Fruit fly (Drosophila melanogaster) ovary, adult (tissue): ENCODE results near the gene Tom20.

Experiments
- CG17801 ChIP-seq: fragments of 200-800 bp; optimal IDR thresholded peaks from 2 replicates; lab custom pipeline; 2019; ENCODE audit warnings: missing biosample characterization, mild to moderate bottlenecking, missing genetic modification characterization, moderate library complexity; ENCODE audit not compliant: partially characterized antibody

Tom20 gene

DNA sequence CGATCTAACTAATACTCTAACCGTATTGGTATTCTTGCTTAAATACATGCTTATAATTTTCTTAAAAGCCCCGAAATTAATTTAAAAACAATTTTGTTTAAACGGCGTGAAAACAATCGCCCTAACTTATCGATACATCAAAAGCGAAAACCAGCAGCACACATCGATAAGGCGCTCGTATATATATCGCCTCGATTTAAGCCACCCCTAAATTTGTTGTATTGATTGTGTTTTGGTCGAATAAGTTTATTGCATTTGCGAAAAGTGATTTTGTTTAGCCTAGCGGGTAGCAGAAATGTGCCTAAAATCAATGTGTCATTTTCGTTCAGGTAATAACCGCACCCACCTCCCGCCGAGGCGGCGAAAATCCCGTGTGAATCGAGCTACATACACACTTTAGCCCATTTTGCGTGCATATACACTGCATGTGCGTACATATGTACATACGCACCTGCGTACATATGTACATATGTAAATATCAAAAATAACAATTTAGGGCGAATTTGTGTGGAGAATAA lies 8.7 kb upstream of the Tom20 start, which contains the start of the genes CG7646 and Nca:
CG7646 (plus strand) TSS at position 174 of the 518 bp plus-strand sequence.
Nca (plus strand) TSS at position 174 of the 518 bp plus-strand sequence.
- no peak for TF ChIP-seq CG17801 (GFP tag; lab: Kevin White, UChicago)

DNA sequence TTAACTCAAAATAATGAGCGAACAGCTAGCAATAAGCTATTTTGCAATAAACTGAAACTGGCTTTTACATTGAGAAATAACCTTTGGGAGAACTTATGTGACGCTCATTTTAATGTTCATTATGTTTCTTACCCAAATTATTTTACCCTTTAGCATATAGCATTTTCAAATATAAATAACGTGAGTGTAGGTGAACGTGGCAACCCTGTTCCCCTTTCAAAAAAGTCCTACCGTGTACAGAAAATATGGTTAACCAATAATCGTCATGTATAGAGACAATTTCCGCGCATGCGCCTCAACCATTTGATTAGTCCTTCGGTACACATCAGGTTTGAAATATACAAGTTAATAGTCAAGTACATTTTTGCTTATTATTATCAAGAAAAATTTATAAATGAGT lies 6.4 kb upstream of the Tom20 start:
- no peak for TF ChIP-seq CG17801 (GFP tag; lab: Kevin White, UChicago)

DNA sequence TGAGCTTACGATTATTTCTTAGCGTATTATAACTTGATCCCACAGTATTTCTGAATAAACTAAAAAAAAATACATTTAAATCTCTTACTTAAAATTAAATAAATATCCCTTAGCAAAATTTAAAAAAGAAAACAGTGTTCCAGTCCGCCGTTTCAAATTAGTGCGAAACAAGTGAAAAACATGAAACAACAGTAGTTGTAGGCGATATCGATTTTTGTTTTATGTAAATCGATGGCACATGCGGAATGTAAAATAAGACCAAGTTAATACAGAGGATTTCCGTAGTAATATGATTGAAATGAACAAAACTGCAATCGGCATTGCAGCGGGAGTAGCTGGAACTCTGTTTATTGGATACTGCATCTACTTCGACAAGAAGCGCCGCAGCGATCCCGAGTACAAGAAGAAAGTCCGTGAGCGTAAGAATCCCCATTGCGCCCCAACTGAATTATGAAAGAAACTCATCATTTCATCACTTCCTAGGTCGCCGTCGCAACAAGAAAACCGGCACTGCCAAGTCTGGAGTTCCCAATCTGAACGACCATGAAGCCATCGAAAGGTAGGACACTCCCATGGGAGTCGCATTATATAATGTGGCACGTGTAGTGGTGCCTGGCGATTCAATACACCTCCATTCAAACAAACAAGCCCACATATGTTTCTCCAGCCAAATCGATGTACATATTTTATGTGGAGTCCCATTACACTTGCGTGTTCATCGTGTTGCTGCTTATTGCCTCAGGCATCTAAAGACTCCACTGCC lies 615 bp downstream of the Tom20 start:
- no peak for TF ChIP-seq CG17801 (GFP tag; lab: Kevin White, UChicago)

DNA sequence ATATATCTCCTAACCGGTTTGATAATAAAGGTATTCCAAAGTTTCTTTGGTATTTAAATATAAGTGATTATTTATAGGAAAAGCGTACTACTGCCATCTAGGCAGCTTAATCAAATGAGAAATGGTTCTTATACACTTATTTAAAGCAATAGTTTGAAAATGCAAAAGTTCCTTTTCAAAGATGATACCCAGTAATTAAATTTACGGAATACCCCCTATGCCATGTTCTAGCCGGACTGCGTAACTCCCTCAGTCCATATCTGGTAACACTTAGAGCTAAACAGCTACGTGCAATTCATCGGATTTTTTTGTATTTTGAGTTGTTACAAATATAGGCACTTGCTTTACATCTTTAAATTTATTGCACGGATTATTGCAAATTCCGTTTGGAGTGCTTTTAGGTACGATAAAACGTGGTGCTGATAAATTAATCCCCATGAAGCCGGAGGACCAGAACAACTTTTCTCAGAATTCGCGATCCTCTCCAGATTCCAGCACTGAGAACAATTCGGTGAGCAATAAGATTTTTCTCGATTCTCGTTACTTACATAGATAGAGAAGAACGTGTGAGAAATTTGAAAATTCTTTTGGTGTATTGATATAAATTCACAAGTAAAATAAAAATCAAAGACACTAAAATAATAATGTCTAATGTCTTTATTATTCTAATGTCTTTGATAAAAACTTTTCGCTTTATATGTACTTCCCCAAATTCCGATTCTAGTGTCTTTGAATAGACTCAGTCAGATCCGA lies 2.2 kb downstream of the Tom20 start, which contains the start of gene CG7668:
CG7668 (plus strand) TSS at position 255 of the 753 bp plus-strand sequence.
- TF ChIP-seq CG17801 (GFP tag; lab: Kevin White, UChicago), result peak; percentile 82

DNA sequence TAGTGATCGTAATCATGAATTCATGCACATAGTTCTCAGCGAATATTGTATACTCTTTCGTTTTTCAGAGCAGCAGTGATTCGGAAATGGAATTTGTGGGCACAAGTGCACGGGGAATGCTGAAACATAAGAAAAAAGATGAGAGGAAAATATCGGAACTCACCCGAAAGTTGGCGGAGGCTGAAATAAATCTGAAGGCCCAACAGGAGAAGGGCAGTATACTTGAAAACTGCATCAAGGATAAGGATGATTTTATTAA lies 2.7 kb downstream of the Tom20 start:
- no peak for TF ChIP-seq CG17801 (GFP tag; lab: Kevin White, UChicago)

DNA sequence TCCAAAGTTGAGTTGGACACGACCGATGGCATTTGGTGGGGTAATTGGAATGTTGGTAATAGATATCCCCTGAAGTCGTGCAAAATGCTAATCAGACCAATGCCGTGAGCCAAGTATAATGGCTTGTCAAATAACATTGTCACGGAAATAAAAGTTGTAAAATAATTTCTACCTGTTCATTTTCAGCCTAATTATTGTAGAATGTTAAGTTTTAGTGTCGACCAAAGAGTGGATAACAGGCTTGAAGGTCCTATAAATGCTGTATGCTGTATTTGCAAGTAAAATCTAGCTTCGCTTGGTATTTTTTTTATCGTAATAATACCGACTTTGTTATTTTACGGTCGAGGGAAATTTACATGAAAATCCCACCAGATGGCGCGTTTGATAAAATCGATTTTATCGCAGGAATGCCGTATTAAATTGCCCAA lies 4.0 kb downstream of the Tom20 start:
- no peak for TF ChIP-seq CG17801 (GFP tag; lab: Kevin White, UChicago)

DNA sequence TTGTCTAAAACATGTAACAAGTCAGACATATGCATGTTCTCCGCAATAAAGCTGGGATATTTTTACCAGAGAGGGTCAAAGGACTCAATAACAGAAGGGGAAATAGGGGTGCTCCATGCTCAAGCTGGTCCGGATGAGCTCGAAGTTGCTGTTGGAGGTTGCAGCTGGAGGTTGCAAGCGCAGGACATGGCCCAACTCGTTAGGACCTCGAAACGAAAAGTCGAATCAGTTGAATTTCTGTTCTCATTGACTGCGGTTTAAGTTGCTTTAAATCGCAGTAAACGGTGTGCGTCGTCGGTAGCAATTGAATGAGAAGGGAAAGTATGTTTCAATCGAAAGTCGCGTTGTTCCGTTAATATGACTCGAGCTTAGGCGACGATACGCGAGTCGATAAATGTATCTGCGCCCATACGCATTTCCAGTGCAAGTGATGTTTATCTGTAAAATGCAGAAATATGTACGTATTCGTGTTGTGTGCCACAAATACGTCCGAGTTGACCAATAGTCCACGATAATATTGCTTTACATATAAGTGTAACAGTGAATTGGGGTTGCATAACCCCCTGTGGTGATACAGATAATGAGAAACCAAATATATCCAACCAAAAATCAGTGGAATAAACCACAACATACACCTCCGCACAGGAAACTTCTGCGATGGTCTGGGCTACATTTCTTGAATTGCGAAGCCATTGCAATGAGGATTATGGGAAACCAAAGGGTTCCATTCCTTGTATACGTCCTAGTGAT lies 4.8 kb downstream of the Tom20 start, which contains the start of gene kug:
kug (plus strand) TSS at position 269 of the 750 bp plus-strand sequence.
- TF ChIP-seq CG17801 (GFP tag; lab: Kevin White, UChicago), result no peak

DNA sequence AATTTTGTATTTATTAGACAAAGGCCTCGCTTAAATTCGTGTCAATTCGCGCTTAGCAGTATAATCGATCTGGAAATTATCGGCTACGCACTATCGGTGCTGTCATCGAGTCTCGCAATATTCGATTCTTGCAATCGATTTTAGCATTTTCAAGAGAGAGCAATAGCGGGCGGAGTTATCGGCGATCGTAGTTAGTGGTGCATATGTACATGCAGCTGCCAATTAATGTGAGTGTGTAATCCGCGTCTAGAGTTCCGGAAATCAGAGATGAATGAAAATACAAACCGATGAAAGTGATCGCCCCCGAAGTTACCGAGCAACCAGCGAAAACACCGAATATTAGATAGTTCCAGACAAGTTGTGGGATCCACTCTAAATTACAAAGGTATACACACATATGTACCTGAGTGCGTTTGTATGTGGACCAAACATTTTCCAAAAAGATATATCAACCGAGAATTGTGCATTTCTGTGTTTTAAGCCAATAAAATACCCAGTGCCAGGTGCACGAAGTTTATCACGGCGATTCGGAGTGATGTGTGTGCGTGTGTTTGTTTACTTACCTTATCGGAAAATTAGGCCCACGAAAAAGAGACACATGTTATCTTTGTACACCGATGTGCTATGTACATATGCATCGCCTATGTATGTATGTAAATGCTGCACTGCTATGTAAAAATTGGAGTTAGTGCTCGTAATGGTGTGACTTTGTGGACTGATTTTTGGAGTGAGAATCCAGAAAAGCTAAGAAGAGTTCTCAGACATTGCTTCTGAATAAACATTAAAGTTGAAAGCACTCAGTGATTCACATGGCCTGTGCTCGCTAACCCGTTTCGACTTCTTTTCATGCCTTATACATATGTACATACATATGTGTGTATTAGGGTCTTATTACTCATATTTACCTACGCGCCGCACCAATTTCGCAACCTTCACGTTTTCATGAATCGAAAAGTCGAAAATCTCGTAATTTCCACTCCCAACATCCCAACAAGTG lies 6.1 kb downstream of the Tom20 start:
- TF ChIP-seq CG17801 (GFP tag; lab: Kevin White, UChicago), result peak; percentile 5

DNA sequence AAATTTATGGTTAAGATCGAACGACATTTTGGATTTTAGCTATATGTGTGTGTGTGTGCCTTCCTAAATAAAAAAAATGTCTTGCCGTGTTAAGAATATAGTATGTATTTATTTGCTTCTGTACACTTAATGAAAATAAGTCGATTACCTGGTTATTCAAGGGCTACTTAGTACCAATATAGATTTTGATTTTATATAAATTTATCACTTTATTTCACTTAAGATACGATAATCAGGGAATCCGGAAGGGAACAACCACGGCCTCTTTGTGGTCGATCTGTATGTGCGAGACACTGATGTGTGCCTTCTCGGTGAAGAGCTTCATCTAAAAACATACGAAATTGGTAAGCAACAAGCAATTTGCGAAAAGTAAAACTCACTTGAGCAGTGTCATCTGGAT lies 27.3 kb downstream of the Tom20 start, which contains the start of gene CG14183:
CG14183 (minus strand) TSS at position 101 of the 400 bp plus-strand sequence.
- TF ChIP-seq CG17801 (GFP tag; lab: Kevin White, UChicago), result no peak

DNA sequence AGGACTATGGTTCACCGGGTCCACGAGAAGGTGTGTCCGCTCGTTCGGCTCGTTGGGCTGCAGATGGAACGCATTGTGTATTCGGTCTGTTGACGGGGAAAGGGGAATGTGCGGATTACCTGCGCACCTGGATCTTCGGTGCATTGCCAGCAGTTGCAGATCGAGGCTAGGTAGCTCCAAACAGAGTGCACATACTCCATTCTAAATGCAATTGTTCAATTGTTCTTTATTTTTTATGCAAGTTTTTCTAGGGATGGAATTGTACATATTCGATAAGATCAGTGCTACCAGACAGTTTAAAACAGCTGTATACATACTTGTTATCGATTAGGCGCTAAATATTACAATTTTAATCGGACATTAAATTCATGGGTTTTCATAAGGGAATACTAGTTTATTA lies 28.3 kb downstream of the Tom20 start, which contains the start of gene Lamtor1:
Lamtor1 (minus strand) TSS at position 268 of the 400 bp plus-strand sequence.
- TF ChIP-seq CG17801 (GFP tag; lab: Kevin White, UChicago), result no peak

DNA sequence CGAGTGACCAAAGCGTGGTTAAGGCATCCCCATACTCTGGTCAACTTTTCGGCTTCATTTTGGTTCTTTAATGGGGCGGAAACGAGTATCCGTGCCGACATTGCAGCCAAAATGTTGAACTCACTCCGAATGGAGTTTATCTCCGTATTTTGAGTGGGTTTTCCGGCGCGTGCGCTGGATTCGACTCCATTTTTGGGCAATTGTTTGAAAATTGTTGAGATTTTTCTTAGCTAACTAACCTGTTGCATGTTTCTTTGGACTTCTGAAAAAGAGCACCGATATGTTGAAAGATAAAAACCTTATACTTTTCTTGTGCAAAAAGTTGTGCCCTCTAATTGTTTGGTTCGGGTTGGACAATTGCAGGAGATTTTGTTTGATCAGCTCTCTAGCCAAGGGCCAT lies 36.2 kb downstream of the Tom20 start:
- TF ChIP-seq CG17801 (GFP tag; lab: Kevin White, UChicago), result no peak
